Worm (Caenorhabditis elegans): Measurements from ENCODE around the gene W09H1.3.

The W09H1.3 gene

ce11 chrII:13189363-13189762 is 5.1 kb downstream of the W09H1.3 start:
- TF ChIP-seq nhr-12 (tag; optimal IDR thresholded peaks at IDR 0.05) (no peak), elt-3 (tag; optimal IDR thresholded peaks at IDR 0.05) (no peak), unc-120 (tag; optimal IDR thresholded peaks at IDR 0.05; ENCODE audit: poor library complexity, severe bottlenecking) (peak; percentile 57), ham-2 (GFP tag; optimal IDR thresholded peaks at IDR 0.05) (peak; percentile 81), M03D4.4 (tag; optimal IDR thresholded peaks at IDR 0.05) (peak; percentile 31), nhr-237 (tag; optimal IDR thresholded peaks at IDR 0.05) (no peak), unc-62 (GFP tag; optimal IDR thresholded peaks at IDR 0.05) (peak; percentile 93)

- TF ChIP-seq sptf-1 (tag; optimal IDR thresholded peaks at IDR 0.05) = no peak
- TF ChIP-seq snpc-4 (tag; optimal IDR thresholded peaks at IDR 0.05) = no peak
- TF ChIP-seq elt-3 (tag; optimal IDR thresholded peaks at IDR 0.05) = no peak
- TF ChIP-seq nhr-12 (tag; optimal IDR thresholded peaks at IDR 0.05) = no peak
- TF ChIP-seq ceh-39 (tag; optimal IDR thresholded peaks at IDR 0.05) = no peak
- TF ChIP-seq unc-62 (GFP tag; optimal IDR thresholded peaks at IDR 0.05) = no peak
Observed at ce11 chrII:13190412-13190811, 6.2 kb downstream of the W09H1.3 start.

ce11 chrII:13193563-13194103 is 9.4 kb downstream of the W09H1.3 start:
- TF ChIP-seq blmp-1 (tag; optimal IDR thresholded peaks at IDR 0.05) (no peak), unc-62 (GFP tag; optimal IDR thresholded peaks at IDR 0.05) (no peak), lin-32 (GFP tag; optimal IDR thresholded peaks at IDR 0.05) (no peak), unc-120 (tag; optimal IDR thresholded peaks at IDR 0.05; ENCODE audit: poor library complexity, severe bottlenecking) (no peak), mls-2 (tag; optimal IDR thresholded peaks at IDR 0.05) (no peak), nhr-237 (tag; optimal IDR thresholded peaks at IDR 0.05) (no peak), mep-1 (tag; optimal IDR thresholded peaks at IDR 0.05) (no peak), unc-39 (tag; optimal IDR thresholded peaks at IDR 0.05) (no peak), sem-2 (GFP tag; optimal IDR thresholded peaks at IDR 0.05) (no peak), nhr-28 (tag; optimal IDR thresholded peaks at IDR 0.05) (no peak), ceh-39 (tag; optimal IDR thresholded peaks at IDR 0.05) (no peak), pha-4 (tag; optimal IDR thresholded peaks at IDR 0.05) (no peak), mab-5 (tag; optimal IDR thresholded peaks at IDR 0.05) (no peak), nhr-2 (tag; optimal IDR thresholded peaks at IDR 0.05) (no peak), elt-3 (tag; optimal IDR thresholded peaks at IDR 0.05) (no peak), drap-1 (GFP tag; optimal IDR thresholded peaks at IDR 0.05) (no peak), nhr-76 (tag; optimal IDR thresholded peaks at IDR 0.05) (no peak), snpc-4 (tag; optimal IDR thresholded peaks at IDR 0.05) (no peak), lin-13 (tag; optimal IDR thresholded peaks at IDR 0.05) (no peak), lsy-2 (tag; optimal IDR thresholded peaks at IDR 0.05) (no peak)

DNA sequence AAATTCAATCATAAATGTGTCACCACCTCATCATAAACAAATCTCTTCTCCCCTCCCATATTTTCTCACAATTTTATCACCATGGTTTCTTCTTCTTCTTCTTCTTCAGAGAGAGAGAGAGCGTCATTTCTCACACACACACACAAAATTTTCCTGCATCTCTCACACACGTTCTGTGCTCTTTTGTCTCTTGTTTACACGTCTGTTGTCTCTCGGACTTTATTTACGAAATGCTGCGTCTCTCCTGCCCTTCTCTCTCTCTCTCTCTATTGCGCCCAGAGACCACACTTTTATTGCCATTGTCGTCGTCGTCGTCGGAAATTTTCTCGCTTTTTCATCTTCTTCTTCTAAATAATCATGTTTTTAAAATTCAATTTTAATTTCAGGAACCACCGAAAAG is 10.9 kb downstream of the W09H1.3 start, which contains the start of gene lec-1:
Gene lec-1, plus strand, starts transcription at position 387 of the 400 bp plus-strand sequence.
- TF ChIP-seq ham-2 (GFP tag; optimal IDR thresholded peaks at IDR 0.05) (no peak), cnd-1 (tag; optimal IDR thresholded peaks at IDR 0.05) (no peak), nhr-237 (tag; optimal IDR thresholded peaks at IDR 0.05) (peak; percentile 36), unc-39 (tag; optimal IDR thresholded peaks at IDR 0.05) (no peak), mep-1 (tag; optimal IDR thresholded peaks at IDR 0.05) (peak; percentile 50), flh-1 (GFP tag; optimal IDR thresholded peaks at IDR 0.05) (no peak), nhr-12 (tag; optimal IDR thresholded peaks at IDR 0.05) (no peak), lin-32 (GFP tag; optimal IDR thresholded peaks at IDR 0.05) (no peak), unc-120 (tag; optimal IDR thresholded peaks at IDR 0.05; ENCODE audit: poor library complexity, severe bottlenecking) (peak; percentile 68), tbx-8 (GFP tag; optimal IDR thresholded peaks at IDR 0.05) (no peak), blmp-1 (tag; optimal IDR thresholded peaks at IDR 0.05) (no peak), elt-1 (tag; optimal IDR thresholded peaks at IDR 0.05; ENCODE audit: borderline replicate concordance, insufficient read depth) (no peak), mab-5 (tag; optimal IDR thresholded peaks at IDR 0.05) (no peak), ceh-83 (GFP tag; optimal IDR thresholded peaks at IDR 0.05) (no peak), nhr-28 (tag; optimal IDR thresholded peaks at IDR 0.05) (no peak), mls-2 (tag; optimal IDR thresholded peaks at IDR 0.05) (no peak), pha-4 (tag; optimal IDR thresholded peaks at IDR 0.05) (peak; percentile 96), drap-1 (GFP tag; optimal IDR thresholded peaks at IDR 0.05) (no peak), elt-3 (tag; optimal IDR thresholded peaks at IDR 0.05) (no peak), sem-2 (GFP tag; optimal IDR thresholded peaks at IDR 0.05) (no peak), unc-62 (GFP tag; optimal IDR thresholded peaks at IDR 0.05) (peak; percentile 89), zip-8 (tag; optimal IDR thresholded peaks at IDR 0.05) (no peak), ces-1 (GFP tag; optimal IDR thresholded peaks at IDR 0.05) (peak; percentile 76), lin-13 (tag; optimal IDR thresholded peaks at IDR 0.05) (no peak), snpc-4 (tag; optimal IDR thresholded peaks at IDR 0.05) (no peak), lsy-2 (tag; optimal IDR thresholded peaks at IDR 0.05) (no peak), ztf-11 (tag; optimal IDR thresholded peaks at IDR 0.05) (no peak), nhr-76 (tag; optimal IDR thresholded peaks at IDR 0.05) (no peak), hlh-1 (tag; optimal IDR thresholded peaks at IDR 0.05) (peak; percentile 69), sptf-1 (tag; optimal IDR thresholded peaks at IDR 0.05) (no peak), ceh-39 (tag; optimal IDR thresholded peaks at IDR 0.05) (no peak), bed-3 (GFP tag; optimal IDR thresholded peaks at IDR 0.05) (no peak), M03D4.4 (tag; optimal IDR thresholded peaks at IDR 0.05) (no peak), ceh-43 (GFP tag; optimal IDR thresholded peaks at IDR 0.05) (no peak), nhr-2 (tag; optimal IDR thresholded peaks at IDR 0.05) (no peak)
